Fruit fly (Drosophila melanogaster) whole organism, embryonic: Measurements from ENCODE around the gene CG7945.
A peak's percentile ranks its signal among the peaks of the same experiment; 100 is the strongest.

Experiments
- CG10209 ChIP-seq: fragments of 200-800 bp; sonication (Bioruptor generic); optimal IDR thresholded peaks from 3 replicates; lab custom pipeline; 2017; ENCODE audit warnings: missing biosample characterization, mild to moderate bottlenecking, missing genetic modification characterization, missing genetic modification reagents
- CG10267 ChIP-seq: fragments of 200-800 bp; sonication (Bioruptor generic); optimal IDR thresholded peaks from 2 replicates; lab custom pipeline; 2018; ENCODE audit warnings: missing biosample characterization, mild to moderate bottlenecking, missing genetic modification characterization, moderate library complexity
- CG10565 ChIP-seq: fragments of 200-800 bp; sonication (Bioruptor generic); optimal IDR thresholded peaks from 3 replicates; lab custom pipeline; 2016; ENCODE audit warnings: missing biosample characterization, mild to moderate bottlenecking, missing genetic modification characterization
- CG11696 ChIP-seq: fragments of 200-800 bp; sonication (Bioruptor generic); IDR thresholded peaks from 2 replicates; pipeline ENCODE4 v1.3.6; 2022; ENCODE audit warnings: missing biosample characterization, missing genetic modification characterization
- CG12236 ChIP-seq: fragments of 200-800 bp; sonication (Bioruptor generic); optimal IDR thresholded peaks from 2 replicates; lab custom pipeline; 2016; ENCODE audit warnings: missing biosample characterization, missing genetic modification characterization
- CG12659 ChIP-seq: fragments of 200-800 bp; sonication (Bioruptor generic); optimal IDR thresholded peaks from 3 replicates; lab custom pipeline; 2017; ENCODE audit warnings: mild to moderate bottlenecking, missing biosample characterization, missing genetic modification reagents, missing genetic modification characterization
- CG13123 ChIP-seq: fragments of 200-800 bp; sonication (Bioruptor generic); optimal IDR thresholded peaks from 2 replicates; lab custom pipeline; 2016; ENCODE audit warnings: missing biosample characterization, missing genetic modification characterization
- CG17612 ChIP-seq: fragments of 200-800 bp; sonication (Bioruptor generic); IDR thresholded peaks from 2 replicates; pipeline ENCODE4 v1.3.6; 2022; ENCODE audit warnings: missing biosample characterization, missing genetic modification characterization
- CG17802 ChIP-seq: fragments of 200-800 bp; sonication (Bioruptor generic); optimal IDR thresholded peaks from 2 replicates; lab custom pipeline; 2018; ENCODE audit warnings: missing biosample characterization, mild to moderate bottlenecking, missing genetic modification characterization, moderate library complexity
- CG1792 ChIP-seq: fragments of 200-800 bp; sonication (Bioruptor generic); optimal IDR thresholded peaks from 2 replicates; lab custom pipeline; 2016; ENCODE audit warnings: missing biosample characterization, missing genetic modification characterization
- CG2129 ChIP-seq: fragments of 200-800 bp; sonication (Bioruptor generic); IDR thresholded peaks from 2 replicates; pipeline ENCODE4 v1.3.6; 2022; ENCODE audit warnings: missing biosample characterization, missing genetic modification characterization; ENCODE audit not compliant: partially characterized antibody
- CG2678 ChIP-seq: fragments of 200-800 bp; sonication (Bioruptor generic); optimal IDR thresholded peaks from 3 replicates; lab custom pipeline; 2019; ENCODE audit warnings: missing biosample characterization, mild to moderate bottlenecking, missing genetic modification characterization, moderate library complexity
- CG32532 ChIP-seq: fragments of 200-800 bp; sonication (Bioruptor generic); IDR thresholded peaks from 2 replicates; pipeline ENCODE4 v1.3.6; 2022; ENCODE audit warnings: missing biosample characterization, missing genetic modification characterization
- CG3847 ChIP-seq: fragments of 200-800 bp; sonication (Bioruptor generic); IDR thresholded peaks from 2 replicates; pipeline ENCODE4 v1.3.6; 2022; ENCODE audit warnings: missing biosample characterization, missing genetic modification characterization
- CG4328 ChIP-seq: fragments of 200-800 bp; sonication (Bioruptor generic); optimal IDR thresholded peaks from 3 replicates; lab custom pipeline; 2017; ENCODE audit warnings: missing biosample characterization, missing genetic modification reagents, missing genetic modification characterization
- CG4404 ChIP-seq: fragments of 200-800 bp; sonication (Bioruptor generic); IDR thresholded peaks from 2 replicates; pipeline ENCODE4 v1.3.6; 2022; ENCODE audit warnings: missing biosample characterization, missing genetic modification characterization
- CG4854 ChIP-seq: fragments of 200-800 bp; sonication (Bioruptor generic); optimal IDR thresholded peaks from 2 replicates; lab custom pipeline; 2016; ENCODE audit warnings: missing biosample characterization, missing genetic modification characterization, inconsistent platforms
- CG6854 ChIP-seq: fragments of 200-800 bp; sonication (Bioruptor generic); optimal IDR thresholded peaks from 3 replicates; lab custom pipeline; 2017; ENCODE audit warnings: missing biosample characterization, mild to moderate bottlenecking, missing genetic modification characterization
- CG8924 ChIP-seq: fragments of 200-800 bp; optimal IDR thresholded peaks from 3 replicates; lab custom pipeline; 2019; ENCODE audit warnings: missing biosample characterization, mild to moderate bottlenecking, missing genetic modification characterization, moderate library complexity
- CG9437 ChIP-seq: fragments of 200-800 bp; sonication (Bioruptor generic); optimal IDR thresholded peaks from 2 replicates; lab custom pipeline; 2018; ENCODE audit warnings: missing biosample characterization, mild to moderate bottlenecking, missing genetic modification characterization
- D19B ChIP-seq: fragments of 200-800 bp; sonication (Bioruptor generic); optimal IDR thresholded peaks from 2 replicates; lab custom pipeline; 2017; ENCODE audit warnings: missing biosample characterization, mild to moderate bottlenecking, missing genetic modification characterization
- Dip3 ChIP-seq: fragments of 200-800 bp; sonication (Bioruptor generic); optimal IDR thresholded peaks from 3 replicates; lab custom pipeline; 2016; ENCODE audit warnings: missing biosample characterization, missing genetic modification characterization
- ERR ChIP-seq: fragments of 200-800 bp; sonication (Bioruptor generic); optimal IDR thresholded peaks from 2 replicates; lab custom pipeline; 2016; ENCODE audit warnings: missing biosample characterization, missing genetic modification characterization
- HLH3B ChIP-seq: fragments of 200-800 bp; sonication (Bioruptor generic); IDR thresholded peaks from 2 replicates; pipeline ENCODE4 v1.3.6; 2022; ENCODE audit warnings: missing biosample characterization, missing genetic modification characterization
- HmgZ ChIP-seq: fragments of 200-800 bp; sonication (Bioruptor generic); optimal IDR thresholded peaks from 2 replicates; lab custom pipeline; 2018; ENCODE audit warnings: missing biosample characterization, mild to moderate bottlenecking, missing genetic modification characterization
- Hmx ChIP-seq: fragments of 200-800 bp; sonication (Bioruptor generic); optimal IDR thresholded peaks from 2 replicates; lab custom pipeline; 2016; ENCODE audit warnings: missing biosample characterization, missing genetic modification characterization
- NK7.1 ChIP-seq: fragments of 200-800 bp; sonication (Bioruptor generic); optimal IDR thresholded peaks from 3 replicates; lab custom pipeline; 2016; ENCODE audit warnings: missing biosample characterization, missing genetic modification characterization
- Nf-YB ChIP-seq: fragments of 200-800 bp; sonication (Bioruptor generic); optimal IDR thresholded peaks from 3 replicates; lab custom pipeline; 2019; ENCODE audit warnings: missing biosample characterization, mild to moderate bottlenecking, missing genetic modification characterization, moderate library complexity
- Ptx1 ChIP-seq: fragments of 200-800 bp; sonication (Bioruptor generic); IDR thresholded peaks from 2 replicates; pipeline ENCODE4 v1.3.6; 2022; ENCODE audit warnings: missing biosample characterization, missing genetic modification characterization
- Rx ChIP-seq: fragments of 200-800 bp; sonication (Bioruptor generic); IDR thresholded peaks from 2 replicates; pipeline ENCODE4 v1.3.6; 2022; ENCODE audit warnings: missing biosample characterization, missing genetic modification characterization
- Spps ChIP-seq: fragments of 200-800 bp; sonication (Bioruptor generic); optimal IDR thresholded peaks from 2 replicates; lab custom pipeline; 2018; ENCODE audit warnings: missing biosample characterization, mild to moderate bottlenecking, missing genetic modification characterization
- Usf ChIP-seq: fragments of 200-800 bp; sonication (Bioruptor generic); optimal IDR thresholded peaks from 2 replicates; lab custom pipeline; 2017; ENCODE audit warnings: missing genotype, missing biosample characterization, missing genetic modification characterization
- Xbp1 ChIP-seq: fragments of 200-800 bp; sonication (Bioruptor generic); optimal IDR thresholded peaks from 3 replicates; lab custom pipeline; 2016; ENCODE audit warnings: missing biosample characterization, mild to moderate bottlenecking, missing genetic modification characterization
- caup ChIP-seq: fragments of 200-800 bp; sonication (Bioruptor generic); optimal IDR thresholded peaks from 3 replicates; lab custom pipeline; 2017; ENCODE audit warnings: missing biosample characterization, mild to moderate bottlenecking, missing genetic modification characterization, moderate library complexity; ENCODE audit not compliant: severe bottlenecking
- cwo ChIP-seq: fragments of 200-800 bp; sonication (Bioruptor generic); optimal IDR thresholded peaks from 3 replicates; lab custom pipeline; 2017; ENCODE audit warnings: missing biosample characterization, missing genetic modification characterization, mild to moderate bottlenecking, moderate library complexity, missing genetic modification reagents
- dan ChIP-seq: fragments of 200-800 bp; sonication (Bioruptor generic); IDR thresholded peaks from 2 replicates; pipeline ENCODE4 v1.3.6; 2022; ENCODE audit warnings: missing biosample characterization, missing genetic modification characterization
- ewg ChIP-seq: fragments of 200-800 bp; sonication (Bioruptor generic); optimal IDR thresholded peaks from 3 replicates; lab custom pipeline; 2017; ENCODE audit warnings: mild to moderate bottlenecking, missing biosample characterization, missing genetic modification reagents, missing genetic modification characterization
- fru ChIP-seq: fragments of >200 bp; optimal IDR thresholded peaks from 2 replicates; lab custom pipeline; 2017
- inv ChIP-seq: fragments of 200-800 bp; sonication (Bioruptor generic); IDR thresholded peaks from 2 replicates; pipeline ENCODE4 v1.3.6; 2022; ENCODE audit warnings: missing biosample characterization, missing genetic modification characterization; ENCODE audit not compliant: partially characterized antibody
- mld ChIP-seq: fragments of 200-800 bp; sonication (Bioruptor generic); IDR thresholded peaks from 3 replicates; pipeline ENCODE4 v1.3.6; 2022; ENCODE audit warnings: missing biosample characterization, missing genetic modification characterization; ENCODE audit not compliant: partially characterized antibody
- nau ChIP-seq: fragments of 200-800 bp; sonication (Bioruptor generic); optimal IDR thresholded peaks from 3 replicates; lab custom pipeline; 2017; ENCODE audit warnings: missing biosample characterization, mild to moderate bottlenecking, missing genetic modification characterization, missing genetic modification reagents
- pros ChIP-seq: fragments of 200-800 bp; sonication (Bioruptor generic); optimal IDR thresholded peaks from 3 replicates; lab custom pipeline; 2019; ENCODE audit warnings: missing biosample characterization, mild to moderate bottlenecking, missing genetic modification characterization, moderate library complexity
- slbo ChIP-seq: fragments of 200-800 bp; sonication (Bioruptor generic); IDR thresholded peaks from 2 replicates; pipeline ENCODE4 v1.3.6; 2022; ENCODE audit warnings: missing biosample characterization, missing genetic modification characterization
- slou ChIP-seq: fragments of 200-800 bp; sonication (Bioruptor generic); optimal IDR thresholded peaks from 3 replicates; lab custom pipeline; 2016; ENCODE audit warnings: missing biosample characterization, missing genetic modification characterization
- tgo ChIP-seq: fragments of 200-800 bp; sonication (Bioruptor generic); IDR thresholded peaks from 3 replicates; pipeline ENCODE4 v1.3.6; 2022; ENCODE audit warnings: missing biosample characterization, missing genetic modification characterization
- tx ChIP-seq: fragments of 200-800 bp; sonication (Bioruptor generic); optimal IDR thresholded peaks from 2 replicates; lab custom pipeline; 2016; ENCODE audit warnings: missing biosample characterization, missing genetic modification characterization
- vfl ChIP-seq: fragments of 200-800 bp; sonication (Bioruptor generic); optimal IDR thresholded peaks from 2 replicates; lab custom pipeline; 2016; ENCODE audit warnings: missing biosample characterization, missing genetic modification characterization
- vnd ChIP-seq: fragments of 200-800 bp; sonication (Bioruptor generic); IDR thresholded peaks from 3 replicates; pipeline ENCODE4 v1.3.6; 2022; ENCODE audit warnings: missing biosample characterization, missing genetic modification characterization; ENCODE audit not compliant: partially characterized antibody
- vvl ChIP-seq: fragments of 200-800 bp; sonication (Bioruptor generic); IDR thresholded peaks from 2 replicates; pipeline ENCODE4 v1.3.6; 2022; ENCODE audit warnings: missing biosample characterization, missing genetic modification characterization

The CG7945 gene

DNA sequence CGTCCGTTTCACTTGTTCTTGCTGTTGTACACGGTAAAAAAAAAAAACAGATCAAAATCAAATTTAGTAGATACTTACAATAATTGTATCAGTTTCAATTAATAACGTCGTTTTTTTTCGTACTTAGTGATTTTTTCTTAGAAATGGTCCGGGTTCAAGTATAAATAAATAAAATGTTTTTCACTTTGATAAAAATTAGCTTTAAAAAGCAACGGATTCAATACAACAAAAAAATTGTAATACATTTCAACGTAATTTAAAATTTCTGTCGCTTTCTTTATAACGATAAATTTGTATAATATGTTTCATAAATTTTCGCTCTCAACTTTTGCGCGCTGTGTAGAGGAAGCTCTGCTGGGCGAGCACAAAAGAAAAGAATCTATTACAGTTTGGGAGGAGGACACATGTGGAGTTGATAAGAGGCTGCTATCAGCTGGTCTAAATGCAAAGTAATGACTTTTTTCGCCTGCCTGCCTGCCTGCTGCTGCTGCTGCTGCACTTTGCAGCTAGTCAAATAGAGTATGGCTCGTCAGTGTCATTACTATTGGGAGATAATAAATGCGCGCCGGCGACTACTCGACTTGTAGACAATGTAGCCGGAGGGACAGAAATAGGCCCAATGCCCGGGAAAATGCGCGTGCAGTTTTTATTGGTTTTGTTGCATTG is 14.1 kb upstream of the CG7945 start (continued):
- no peak for TF ChIP-seq CG17612 (GFP tag; lab: Robert Waterston, UW)
- no peak for TF ChIP-seq CG17802 (tag; lab: Kevin White, UChicago)
- peak; percentile 22 for TF ChIP-seq tx (GFP tag; lab: Kevin White, UChicago)
- TF ChIP-seq ERR (GFP tag; lab: Kevin White, UChicago) = no peak
- no peak for TF ChIP-seq pros
- TF ChIP-seq CG32532 (GFP tag; lab: Robert Waterston, UW) = no peak; the same call in 1 of the 2 replicates
- TF ChIP-seq CG10267 (tag; lab: Kevin White, UChicago) = peak; percentile 63
- peak; percentile 35 for TF ChIP-seq vvl (GFP tag; lab: Robert Waterston, UW)
- peak; percentile 57; the same call in 1 of the 2 replicates for TF ChIP-seq slbo (GFP tag; lab: Robert Waterston, UW)
- peak; percentile 73 for TF ChIP-seq Ptx1
- peak; percentile 4 for TF ChIP-seq D19B (GFP tag; lab: Kevin White, UChicago)
- no peak for TF ChIP-seq vfl (GFP tag; lab: Kevin White, UChicago)
- TF ChIP-seq CG9437 (GFP tag; lab: Kevin White, UChicago) = peak; percentile 70
- no peak for TF ChIP-seq dan (GFP tag; lab: Robert Waterston, UW)
- no peak for TF ChIP-seq caup
- no peak for TF ChIP-seq CG4854 (GFP tag; lab: Kevin White, UChicago)
- peak; percentile 63 for TF ChIP-seq cwo
- no peak for TF ChIP-seq CG1792 (GFP tag; lab: Kevin White, UChicago)
- peak; percentile 54 for TF ChIP-seq CG6854 (GFP tag; lab: Kevin White, UChicago)
- no peak for TF ChIP-seq vnd (GFP tag; lab: Robert Waterston, UW)
- peak; percentile 49 for TF ChIP-seq Hmx (GFP tag; lab: Kevin White, UChicago)
- peak; percentile 63 for TF ChIP-seq Xbp1
- TF ChIP-seq HLH3B (GFP tag; lab: Robert Waterston, UW) = peak; percentile 23; the same call in 1 of the 2 replicates
- TF ChIP-seq inv = no peak
- TF ChIP-seq CG12659 (GFP tag; lab: Kevin White, UChicago) = peak; percentile 65
- TF ChIP-seq HmgZ (tag; lab: Kevin White, UChicago) = no peak
- no peak for TF ChIP-seq CG10565 (GFP tag; lab: Kevin White, UChicago)
- TF ChIP-seq CG12236 = peak; percentile 25
- no peak for TF ChIP-seq CG2129 (GFP tag; lab: Robert Waterston, UW)
- TF ChIP-seq nau (GFP tag; lab: Kevin White, UChicago) = peak; percentile 64
- TF ChIP-seq Rx (GFP tag; lab: Robert Waterston, UW) = 0 out of 2 replicates have a peak, but pooled peaks have one; percentile 10
- TF ChIP-seq CG11696 = 0 out of 2 replicates have a peak, but pooled peaks have one; percentile 11
- peak; percentile 35 for TF ChIP-seq Spps (tag; lab: Kevin White, UChicago)
- no peak for TF ChIP-seq CG3847 (GFP tag; lab: Robert Waterston, UW)
- TF ChIP-seq ewg (GFP tag; lab: Kevin White, UChicago) = peak; percentile 50
- no peak for TF ChIP-seq CG4328 (GFP tag; lab: Kevin White, UChicago)
- TF ChIP-seq CG2678 = peak; percentile 87
- TF ChIP-seq NK7.1 (GFP tag; lab: Kevin White, UChicago) = peak; percentile 15
- TF ChIP-seq CG4404 (GFP tag; lab: Robert Waterston, UW) = peak; percentile 50
- peak; percentile 76 for TF ChIP-seq CG10209 (GFP tag; lab: Kevin White, UChicago)
- TF ChIP-seq Nf-YB = peak; percentile 53
- no peak for TF ChIP-seq slou
- TF ChIP-seq CG8924 (tag; lab: Kevin White, UChicago) = peak; percentile 77
- TF ChIP-seq mld = no peak
- peak; percentile 1 for TF ChIP-seq Usf (GFP tag; lab: Kevin White, UChicago)
- no peak for TF ChIP-seq CG13123
- TF ChIP-seq Dip3 (GFP tag; lab: Kevin White, UChicago) = peak; percentile 35
- TF ChIP-seq fru = no peak
- peak; percentile 61 for TF ChIP-seq tgo (GFP tag; lab: Robert Waterston, UW)
